Worm (Caenorhabditis elegans): Measurements from ENCODE around the gene cdh-12.
A peak's percentile ranks its signal among the peaks of the same experiment; 100 is the strongest.

Gene cdh-12

ce11 chrIII:1205421-1205820 lies 53.6 kb downstream of the cdh-12 start:
- no peak for TF ChIP-seq sox-2 (GFP tag; IDR thresholded peaks at IDR 0.05)
- TF ChIP-seq ceh-48 (tag; optimal IDR thresholded peaks at IDR 0.05): no peak
- TF ChIP-seq ceh-31 (tag; optimal IDR thresholded peaks at IDR 0.05): no peak
- TF ChIP-seq C38D4.7 (GFP tag; optimal IDR thresholded peaks at IDR 0.05): no peak
- TF ChIP-seq pqm-1 (tag; optimal IDR thresholded peaks at IDR 0.05): no peak
- no peak for TF ChIP-seq ceh-2 (tag; optimal IDR thresholded peaks at IDR 0.05)
- no peak for TF ChIP-seq gmeb-2 (tag; optimal IDR thresholded peaks at IDR 0.05)
- no peak for TF ChIP-seq Y22D7AL.16 (tag; optimal IDR thresholded peaks at IDR 0.05)
- no peak for TF ChIP-seq ceh-24 (tag; optimal IDR thresholded peaks at IDR 0.05)
- TF ChIP-seq sox-4 (tag; optimal IDR thresholded peaks at IDR 0.05): no peak
- TF ChIP-seq madf-2 (tag; optimal IDR thresholded peaks at IDR 0.05): no peak
- TF ChIP-seq hlh-6 (tag; optimal IDR thresholded peaks at IDR 0.05): no peak
- no peak for TF ChIP-seq pax-1 (tag; optimal IDR thresholded peaks at IDR 0.05)
- no peak for TF ChIP-seq unc-42 (tag; optimal IDR thresholded peaks at IDR 0.05)
- no peak for TF ChIP-seq ceh-22 (tag; optimal IDR thresholded peaks at IDR 0.05)
- TF ChIP-seq pat-9 (tag; optimal IDR thresholded peaks at IDR 0.05): no peak
- TF ChIP-seq dmd-4 (tag; optimal IDR thresholded peaks at IDR 0.05; ENCODE audit: borderline replicate concordance): no peak

- TF ChIP-seq elt-4 (tag; optimal IDR thresholded peaks at IDR 0.05) (no peak), nfya-1 (tag; optimal IDR thresholded peaks at IDR 0.05) (no peak), eyg-1 (tag; optimal IDR thresholded peaks at IDR 0.05) (no peak), unc-3 (GFP tag; conservative IDR thresholded peaks at IDR 0.05) (no peak), unc-3 (tag; optimal IDR thresholded peaks at IDR 0.05) (no peak), C38D4.7 (GFP tag; optimal IDR thresholded peaks at IDR 0.05) (no peak), ceh-34 (tag; optimal IDR thresholded peaks at IDR 0.05) (no peak), ceh-48 (tag; optimal IDR thresholded peaks at IDR 0.05) (peak; percentile 4), ttx-3 (tag; optimal IDR thresholded peaks at IDR 0.05) (no peak), ceh-22 (tag; optimal IDR thresholded peaks at IDR 0.05) (no peak)
Measured at ce11 chrIII:1206331-1206730, 54.5 kb downstream of the cdh-12 start.

ce11 chrIII:1207027-1207426 lies 55.2 kb downstream of the cdh-12 start:
- TF ChIP-seq ceh-48 (tag; optimal IDR thresholded peaks at IDR 0.05) (peak; percentile 6), ahr-1 (tag; optimal IDR thresholded peaks at IDR 0.05) (no peak)

- no peak for TF ChIP-seq elt-2 (tag; optimal IDR thresholded peaks at IDR 0.05)
- TF ChIP-seq K02D7.2 (tag; optimal IDR thresholded peaks at IDR 0.05): no peak
- TF ChIP-seq nhr-11 (tag; optimal IDR thresholded peaks at IDR 0.05): no peak
- TF ChIP-seq npax-4 (tag; optimal IDR thresholded peaks at IDR 0.05): no peak
- no peak for TF ChIP-seq C38D4.7 (GFP tag; optimal IDR thresholded peaks at IDR 0.05)
- TF ChIP-seq T23F11.4 (GFP tag; optimal IDR thresholded peaks at IDR 0.05): no peak
- no peak for TF ChIP-seq ceh-34 (tag; optimal IDR thresholded peaks at IDR 0.05)
Measured at ce11 chrIII:1207852-1208251, 56.0 kb downstream of the cdh-12 start, which contains the start of gene orc-3. orc-3 (plus strand) TSS chrIII:1208133.

- TF ChIP-seq lim-6 (tag; optimal IDR thresholded peaks at IDR 0.05) (no peak), ceh-48 (tag; optimal IDR thresholded peaks at IDR 0.05) (peak; percentile 6), C08G9.2 (tag; optimal IDR thresholded peaks at IDR 0.05) (no peak)
Measured at ce11 chrIII:1210638-1211037, 58.8 kb downstream of the cdh-12 start.

ce11 chrIII:1214121-1214673 lies 62.4 kb downstream of the cdh-12 start:
- TF ChIP-seq ceh-6 (GFP tag; optimal IDR thresholded peaks at IDR 0.05): no peak
- no peak for TF ChIP-seq ttx-3 (tag; optimal IDR thresholded peaks at IDR 0.05)
- no peak for TF ChIP-seq elt-4 (tag; optimal IDR thresholded peaks at IDR 0.05)
- no peak for TF ChIP-seq mec-3 (tag; optimal IDR thresholded peaks at IDR 0.05; ENCODE audit: borderline replicate concordance)
- TF ChIP-seq eyg-1 (tag; optimal IDR thresholded peaks at IDR 0.05): no peak
- no peak for TF ChIP-seq madf-2 (tag; optimal IDR thresholded peaks at IDR 0.05)
- no peak for TF ChIP-seq sdc-2 (tag; optimal IDR thresholded peaks at IDR 0.05)
- TF ChIP-seq zip-5 (tag; optimal IDR thresholded peaks at IDR 0.05): no peak
- TF ChIP-seq ahr-1 (tag; optimal IDR thresholded peaks at IDR 0.05): no peak
- TF ChIP-seq hlh-15 (tag; optimal IDR thresholded peaks at IDR 0.05): no peak
- no peak for TF ChIP-seq ceh-18 (tag; optimal IDR thresholded peaks at IDR 0.05)

Data from whole organism, late embryonic.